Worm (Caenorhabditis elegans) whole organism, late embryonic: Measurements from ENCODE around the gene cyp-33E1.
A peak's percentile ranks its signal among the peaks of the same experiment; 100 is the strongest.

Experiments used
- C08G9.2 ChIP-seq: sonication (generic microtip); optimal IDR thresholded peaks from 2 replicates; lab custom pipeline; 2016; ENCODE audit warnings: mild to moderate bottlenecking, missing genetic modification characterization, moderate library complexity, missing compliant biosample characterization
- C38D4.7 ChIP-seq: fragments of 200-800 bp; sonication (Bioruptor generic); optimal IDR thresholded peaks from 2 replicates; lab custom pipeline; 2018; ENCODE audit warnings: mild to moderate bottlenecking, missing genetic modification characterization, moderate library complexity, missing compliant biosample characterization
- F13H6.1 ChIP-seq: sonication (generic microtip); optimal IDR thresholded peaks from 2 replicates; lab custom pipeline; 2016; ENCODE audit warnings: missing genetic modification characterization, missing compliant biosample characterization
- Y22D7AL.16 ChIP-seq: sonication (generic microtip); optimal IDR thresholded peaks from 2 replicates; lab custom pipeline; 2016; ENCODE audit warnings: missing genetic modification characterization, missing compliant biosample characterization
- ahr-1 ChIP-seq: sonication (generic microtip); optimal IDR thresholded peaks from 2 replicates; lab custom pipeline; 2016; ENCODE audit warnings: missing genetic modification characterization, missing compliant biosample characterization
- ama-1 ChIP-seq: fragments of 150-350 bp; optimal IDR thresholded peaks from 2 replicates; lab custom pipeline; 2014
- ceh-18 ChIP-seq: sonication (generic microtip); optimal IDR thresholded peaks from 2 replicates; lab custom pipeline; 2016; ENCODE audit warnings: missing genetic modification characterization, missing compliant biosample characterization
- ceh-19 ChIP-seq: fragments of 200-800 bp; sonication (Bioruptor generic); optimal IDR thresholded peaks from 2 replicates; lab custom pipeline; 2018; ENCODE audit warnings: mild to moderate bottlenecking, missing genetic modification characterization, missing compliant biosample characterization
- ceh-2 ChIP-seq: sonication (generic microtip); optimal IDR thresholded peaks from 2 replicates; lab custom pipeline; 2016; ENCODE audit warnings: missing genotype, missing genetic modification characterization, missing compliant biosample characterization
- ceh-22 ChIP-seq: sonication (generic microtip); optimal IDR thresholded peaks from 2 replicates; lab custom pipeline; 2017; ENCODE audit warnings: missing biosample characterization, missing genetic modification characterization
- ceh-30 ChIP-seq: fragments of 150-350 bp; optimal IDR thresholded peaks from 2 replicates; lab custom pipeline; 2014; ENCODE audit warnings: missing biosample characterization, missing genetic modification characterization
- ceh-31 ChIP-seq: sonication (generic microtip); optimal IDR thresholded peaks from 2 replicates; lab custom pipeline; 2016; ENCODE audit warnings: missing genetic modification characterization, missing compliant biosample characterization
- ceh-48 ChIP-seq: sonication (generic microtip); optimal IDR thresholded peaks from 2 replicates; lab custom pipeline; 2016; ENCODE audit warnings: missing genetic modification characterization, inconsistent platforms, missing compliant biosample characterization
- ceh-6 ChIP-seq: fragments of 200-800 bp; sonication (Bioruptor generic); optimal IDR thresholded peaks from 2 replicates; lab custom pipeline; 2018; ENCODE audit warnings: mild to moderate bottlenecking, missing genetic modification characterization, missing compliant biosample characterization
- ceh-9 ChIP-seq: sonication (generic microtip); optimal IDR thresholded peaks from 2 replicates; lab custom pipeline; 2016; ENCODE audit warnings: mild to moderate bottlenecking, missing genetic modification characterization, inconsistent platforms, missing compliant biosample characterization
- dmd-4 ChIP-seq: sonication (generic microtip); optimal IDR thresholded peaks from 2 replicates; lab custom pipeline; 2016; ENCODE audit warnings: borderline replicate concordance, missing genetic modification characterization, missing compliant biosample characterization
- dve-1 ChIP-seq: sonication (generic microtip); optimal IDR thresholded peaks from 2 replicates; lab custom pipeline; 2017; ENCODE audit warnings: antibody characterized with exemption, mild to moderate bottlenecking, missing genetic modification characterization, missing compliant biosample characterization
- ets-4 ChIP-seq: sonication (generic microtip); optimal IDR thresholded peaks from 2 replicates; lab custom pipeline; 2016; ENCODE audit warnings: missing genetic modification characterization, missing compliant biosample characterization
- eyg-1 ChIP-seq: sonication (generic microtip); optimal IDR thresholded peaks from 2 replicates; lab custom pipeline; 2016; ENCODE audit warnings: missing genotype, missing genetic modification characterization, missing compliant biosample characterization
- fkh-6 ChIP-seq: sonication (generic microtip); optimal IDR thresholded peaks from 2 replicates; lab custom pipeline; 2016; ENCODE audit warnings: missing genetic modification characterization, missing compliant biosample characterization
- hlh-13 ChIP-seq: fragments of 200-800 bp; sonication (Bioruptor generic); optimal IDR thresholded peaks from 2 replicates; lab custom pipeline; 2018; ENCODE audit warnings: mild to moderate bottlenecking, missing genetic modification characterization, missing compliant biosample characterization
- hlh-15 ChIP-seq: sonication (generic microtip); optimal IDR thresholded peaks from 2 replicates; lab custom pipeline; 2016; ENCODE audit warnings: missing genetic modification characterization, missing compliant biosample characterization
- hlh-8 ChIP-seq: sonication (generic microtip); optimal IDR thresholded peaks from 2 replicates; lab custom pipeline; 2016; ENCODE audit warnings: missing genotype, missing genetic modification characterization, missing compliant biosample characterization
- lim-6 ChIP-seq: sonication (generic microtip); optimal IDR thresholded peaks from 2 replicates; lab custom pipeline; 2016; ENCODE audit warnings: missing genetic modification characterization, missing compliant biosample characterization
- lin-11 ChIP-seq: fragments of 200-800 bp; sonication (Bioruptor generic); optimal IDR thresholded peaks from 2 replicates; lab custom pipeline; 2018; ENCODE audit warnings: mild to moderate bottlenecking, missing genetic modification characterization, missing compliant biosample characterization
- madf-2 ChIP-seq: sonication (generic microtip); optimal IDR thresholded peaks from 2 replicates; lab custom pipeline; 2017; ENCODE audit warnings: missing genetic modification characterization, missing compliant biosample characterization
- mec-3 ChIP-seq: sonication (generic microtip); optimal IDR thresholded peaks from 2 replicates; lab custom pipeline; 2016; ENCODE audit warnings: borderline replicate concordance, missing genetic modification characterization, missing compliant biosample characterization
- nfya-1 ChIP-seq: sonication (generic microtip); optimal IDR thresholded peaks from 2 replicates; lab custom pipeline; 2017; ENCODE audit warnings: missing genetic modification characterization, mild to moderate bottlenecking, missing compliant biosample characterization, antibody characterized with exemption, moderate library complexity
- nhr-11 ChIP-seq: fragments of 150-350 bp; optimal IDR thresholded peaks from 2 replicates; lab custom pipeline; 2014; ENCODE audit warnings: missing biosample characterization, missing genetic modification characterization
- nhr-232 ChIP-seq: sonication (generic microtip); optimal IDR thresholded peaks from 2 replicates; lab custom pipeline; 2016; ENCODE audit warnings: missing genetic modification characterization, missing compliant biosample characterization
- npax-4 ChIP-seq: sonication (generic microtip); optimal IDR thresholded peaks from 2 replicates; lab custom pipeline; 2016; ENCODE audit warnings: missing genetic modification characterization, missing compliant biosample characterization
- pag-3 ChIP-seq: sonication (generic microtip); optimal IDR thresholded peaks from 2 replicates; lab custom pipeline; 2016; ENCODE audit warnings: missing compliant biosample characterization, missing genetic modification characterization, borderline replicate concordance
- pax-1 ChIP-seq: fragments of 150-350 bp; optimal IDR thresholded peaks from 2 replicates; lab custom pipeline; 2014; ENCODE audit warnings: missing biosample characterization, missing genetic modification characterization
- pha-2 ChIP-seq: sonication (generic microtip); optimal IDR thresholded peaks from 2 replicates; lab custom pipeline; 2017; ENCODE audit warnings: mild to moderate bottlenecking, missing genetic modification characterization, missing compliant biosample characterization
- pha-4 ChIP-seq: fragments of 150-350 bp; optimal IDR thresholded peaks from 2 replicates; lab custom pipeline; 2018; ENCODE audit warnings: missing biosample characterization, missing genetic modification reagents, missing genetic modification characterization
- pqm-1 ChIP-seq: sonication (generic microtip); optimal IDR thresholded peaks from 2 replicates; lab custom pipeline; 2016; ENCODE audit warnings: missing genetic modification characterization, missing compliant biosample characterization
- pros-1 ChIP-seq: fragments of 150-350 bp; optimal IDR thresholded peaks from 2 replicates; lab custom pipeline; 2014; ENCODE audit warnings: missing biosample characterization, missing genetic modification reagents, missing genetic modification characterization
- sox-2 ChIP-seq: fragments of 200-800 bp; sonication (Bioruptor generic); IDR thresholded peaks from 2 replicates; pipeline ENCODE4 v1.3.6; 2022; ENCODE audit warnings: missing genetic modification reagents, missing genetic modification characterization, missing compliant biosample characterization
- sox-4 ChIP-seq: sonication (generic microtip); optimal IDR thresholded peaks from 2 replicates; lab custom pipeline; 2017; ENCODE audit warnings: mild to moderate bottlenecking, missing genetic modification characterization, inconsistent platforms, missing compliant biosample characterization
- syd-9 ChIP-seq: sonication (generic microtip); optimal IDR thresholded peaks from 2 replicates; lab custom pipeline; 2016; ENCODE audit warnings: mild to moderate bottlenecking, missing genetic modification characterization, moderate library complexity, missing compliant biosample characterization
- tbx-2 ChIP-seq: sonication (generic microtip); optimal IDR thresholded peaks from 2 replicates; lab custom pipeline; 2016; ENCODE audit warnings: missing genetic modification characterization, missing compliant biosample characterization
- unc-42 ChIP-seq: sonication (generic microtip); optimal IDR thresholded peaks from 2 replicates; lab custom pipeline; 2016; ENCODE audit warnings: missing genotype, missing genetic modification characterization, missing compliant biosample characterization
- unc-55 ChIP-seq: sonication (generic microtip); optimal IDR thresholded peaks from 2 replicates; lab custom pipeline; 2017; ENCODE audit warnings: missing biosample characterization, missing genetic modification reagents, missing genetic modification characterization
- unc-86 ChIP-seq: sonication (generic microtip); optimal IDR thresholded peaks from 2 replicates; lab custom pipeline; 2016; ENCODE audit warnings: missing genetic modification characterization, missing compliant biosample characterization
- zip-5 ChIP-seq: sonication (generic microtip); optimal IDR thresholded peaks from 2 replicates; lab custom pipeline; 2016; ENCODE audit warnings: missing genetic modification characterization, missing compliant biosample characterization

Gene cyp-33E1

ce11 chrIV:8631033-8631432 lies 17.4 kb downstream of the cyp-33E1 start, which contains the start of gene dgk-4:
Gene dgk-4, plus strand, starts transcription at chrIV:8631333.
- TF ChIP-seq ceh-22 (tag; lab: Kevin White, UChicago) (no peak), ceh-19 (GFP tag; lab: Kevin White, UChicago) (no peak), ceh-30 (tag; lab: Kevin White, UChicago) (no peak), sox-2 (no peak), C08G9.2 (tag; lab: Kevin White, UChicago) (no peak), C38D4.7 (no peak), unc-42 (tag; lab: Kevin White, UChicago) (no peak), zip-5 (no peak), syd-9 (tag; lab: Kevin White, UChicago) (no peak), ceh-31 (tag; lab: Kevin White, UChicago) (no peak), ceh-18 (tag; lab: Kevin White, UChicago) (no peak), ama-1 (lab: Kevin White, UChicago) (no peak), nfya-1 (no peak)

DNA sequence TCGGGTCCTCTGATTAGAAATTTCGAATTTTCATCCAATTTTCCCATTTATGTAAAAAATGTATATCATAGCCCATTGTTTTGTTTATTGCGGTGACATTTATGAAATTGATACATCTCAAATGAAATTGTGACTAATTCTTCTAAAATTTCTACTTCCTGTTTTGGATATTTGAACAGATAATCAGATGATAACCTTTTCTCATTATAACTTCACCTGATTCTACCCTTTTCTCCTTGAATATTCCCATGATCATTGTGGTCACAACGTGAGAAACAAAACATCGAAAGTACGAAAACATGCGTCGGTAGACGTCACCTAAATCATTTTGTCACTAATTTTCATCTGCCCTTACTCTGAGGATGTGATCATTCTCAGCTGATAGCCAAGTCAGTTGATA lies 18.2 kb downstream of the cyp-33E1 start:
- TF ChIP-seq nhr-11 (no peak), pag-3 (tag; lab: Kevin White, UChicago) (no peak), dmd-4 (tag; lab: Kevin White, UChicago) (no peak), ceh-18 (tag; lab: Kevin White, UChicago) (no peak)

- TF ChIP-seq pha-2 (tag; lab: Kevin White, UChicago), result no peak
- no peak for TF ChIP-seq hlh-13 (GFP tag; lab: Kevin White, UChicago)
- TF ChIP-seq ceh-2 (tag; lab: Kevin White, UChicago), result no peak
- peak; percentile 68 for TF ChIP-seq ceh-31 (tag; lab: Kevin White, UChicago)
- no peak for TF ChIP-seq nhr-232 (tag; lab: Kevin White, UChicago)
- TF ChIP-seq ceh-18 (tag; lab: Kevin White, UChicago), result peak; percentile 62
- no peak for TF ChIP-seq sox-4 (tag; lab: Kevin White, UChicago)
- TF ChIP-seq madf-2 (tag; lab: Kevin White, UChicago), result peak; percentile 11
- TF ChIP-seq tbx-2, result peak; percentile 37
- TF ChIP-seq unc-42 (tag; lab: Kevin White, UChicago), result peak; percentile 22
- TF ChIP-seq unc-55, result peak; percentile 86
- peak; percentile 12 for TF ChIP-seq lim-6 (tag; lab: Kevin White, UChicago)
- TF ChIP-seq F13H6.1 (tag; lab: Kevin White, UChicago), result no peak
- no peak for TF ChIP-seq npax-4
- no peak for TF ChIP-seq ceh-6 (GFP tag; lab: Kevin White, UChicago)
- no peak for TF ChIP-seq eyg-1
- peak; percentile 37 for TF ChIP-seq ceh-19 (GFP tag; lab: Kevin White, UChicago)
- TF ChIP-seq nfya-1, result peak; percentile 64
- TF ChIP-seq, all 69 proteins: peak for 9
These were observed 18.8 kb downstream of the cyp-33E1 start for ce11 chrIV:8629609-8630052.

DNA sequence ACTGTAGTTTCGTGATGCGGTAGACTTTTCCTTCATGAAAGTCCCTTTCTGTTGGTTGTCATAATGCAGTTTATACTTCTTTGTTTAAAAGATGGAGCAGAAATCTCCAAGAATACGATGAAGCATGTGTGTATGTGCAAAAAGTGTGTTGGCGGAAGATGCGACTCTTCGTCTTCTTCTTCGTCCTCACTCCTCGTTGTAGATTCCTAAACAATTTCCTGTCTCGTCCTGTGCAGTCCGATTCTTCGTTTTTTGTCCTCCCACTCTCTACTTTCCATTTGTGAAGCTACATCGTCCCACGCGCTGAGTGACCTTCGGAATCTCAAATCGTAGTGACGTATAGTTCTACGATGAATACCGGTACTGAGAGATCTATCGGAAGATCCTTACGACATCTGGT lies 20.1 kb downstream of the cyp-33E1 start:
- TF ChIP-seq ahr-1 (tag; lab: Kevin White, UChicago) (no peak), dve-1 (no peak), ceh-22 (tag; lab: Kevin White, UChicago) (no peak), pros-1 (tag; lab: Kevin White, UChicago) (no peak), ama-1 (lab: Kevin White, UChicago) (no peak)

DNA sequence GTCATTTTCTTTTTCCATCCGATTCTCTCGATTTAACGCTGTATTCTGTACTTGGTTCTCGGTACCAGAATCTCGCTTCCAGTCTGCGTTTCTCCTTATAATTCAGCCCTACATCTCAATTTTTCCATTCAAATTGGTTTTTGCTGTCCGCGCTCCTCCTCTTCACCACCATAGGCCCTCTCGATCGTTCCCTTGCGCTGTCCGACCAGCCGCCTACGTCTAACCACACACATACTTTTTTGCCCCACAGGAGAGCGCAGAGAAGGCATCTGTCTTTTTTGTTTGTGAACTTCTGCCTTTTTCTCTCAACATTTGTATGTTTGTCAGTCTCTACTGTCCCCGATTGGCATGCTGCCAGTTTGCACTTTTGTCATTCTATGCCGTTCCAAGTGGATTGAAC lies 21.1 kb downstream of the cyp-33E1 start, which contains the start of gene F42A9.11:
F42A9.11 (plus strand) TSS at position 310 of the 400 bp plus-strand sequence.
- no peak for TF ChIP-seq pha-4 (tag; lab: Kevin White, UChicago)
- TF ChIP-seq lin-11 (tag; lab: Kevin White, UChicago), result no peak
- no peak for TF ChIP-seq sox-4 (tag; lab: Kevin White, UChicago)
- no peak for TF ChIP-seq Y22D7AL.16 (tag; lab: Kevin White, UChicago)
- peak; percentile 37 for TF ChIP-seq ceh-31 (tag; lab: Kevin White, UChicago)
- TF ChIP-seq nhr-11, result no peak
- TF ChIP-seq hlh-8 (tag; lab: Kevin White, UChicago), result no peak
- no peak for TF ChIP-seq hlh-15 (tag; lab: Kevin White, UChicago)
- TF ChIP-seq mec-3, result no peak
- TF ChIP-seq unc-86 (tag; lab: Kevin White, UChicago), result no peak
- no peak for TF ChIP-seq ceh-48 (tag; lab: Kevin White, UChicago)
- TF ChIP-seq ama-1 (lab: Kevin White, UChicago), result no peak
- no peak for TF ChIP-seq eyg-1
- TF ChIP-seq dve-1, result no peak
- TF ChIP-seq ceh-22 (tag; lab: Kevin White, UChicago), result no peak
- no peak for TF ChIP-seq pax-1
- TF ChIP-seq unc-55, result no peak
- no peak for TF ChIP-seq syd-9 (tag; lab: Kevin White, UChicago)
- no peak for TF ChIP-seq ets-4 (tag; lab: Kevin White, UChicago)
- no peak for TF ChIP-seq fkh-6 (tag; lab: Kevin White, UChicago)
- no peak for TF ChIP-seq ceh-9
- no peak for TF ChIP-seq lim-6 (tag; lab: Kevin White, UChicago)
- no peak for TF ChIP-seq pqm-1 (tag; lab: Kevin White, UChicago)
